Worm (Caenorhabditis elegans) whole organism, mixed stage, embryonic: ENCODE measurements around the gene scav-2.

ENCODE experiments used
- blmp-1 ChIP-seq: fragments of 150-350 bp; optimal IDR thresholded peaks from 2 replicates; lab custom pipeline; 2014; ENCODE audit warnings: missing biosample characterization, missing genetic modification characterization
- ceh-39 ChIP-seq: fragments of 150-350 bp; optimal IDR thresholded peaks from 2 replicates; lab custom pipeline; 2014; ENCODE audit warnings: missing biosample characterization, missing genetic modification characterization
- ceh-43 ChIP-seq: fragments of 200-800 bp; sonication (Bioruptor generic); optimal IDR thresholded peaks from 2 replicates; lab custom pipeline; 2018; ENCODE audit warnings: mild to moderate bottlenecking, missing genetic modification characterization, moderate library complexity, missing compliant biosample characterization
- ceh-83 ChIP-seq: fragments of 200-800 bp; sonication (Bioruptor generic); optimal IDR thresholded peaks from 2 replicates; lab custom pipeline; 2018; ENCODE audit warnings: mild to moderate bottlenecking, missing genetic modification characterization, missing compliant biosample characterization
- ces-1 ChIP-seq: fragments of 150-350 bp; optimal IDR thresholded peaks from 2 replicates; lab custom pipeline; 2014; ENCODE audit warnings: missing biosample characterization, missing genetic modification reagents, missing genetic modification characterization
- cnd-1 ChIP-seq: fragments of 200-800 bp; sonication (Bioruptor generic); optimal IDR thresholded peaks from 2 replicates; lab custom pipeline; 2018; ENCODE audit warnings: mild to moderate bottlenecking, missing genetic modification characterization, missing compliant biosample characterization
- drap-1 ChIP-seq: fragments of 200-800 bp; sonication (Bioruptor generic); optimal IDR thresholded peaks from 3 replicates; lab custom pipeline; 2018; ENCODE audit warnings: mild to moderate bottlenecking, missing genetic modification characterization, missing compliant biosample characterization
- elt-1 ChIP-seq: sonication (generic microtip); optimal IDR thresholded peaks from 2 replicates; lab custom pipeline; 2017; ENCODE audit warnings: missing genetic modification characterization, mild to moderate bottlenecking, missing compliant biosample characterization, antibody characterized with exemption, moderate library complexity, borderline replicate concordance; ENCODE audit not compliant: insufficient read depth
- elt-3 ChIP-seq: fragments of 150-350 bp; optimal IDR thresholded peaks from 2 replicates; lab custom pipeline; 2014; ENCODE audit warnings: missing biosample characterization, missing genetic modification characterization
- flh-1 ChIP-seq: fragments of 200-800 bp; sonication (Bioruptor generic); optimal IDR thresholded peaks from 2 replicates; lab custom pipeline; 2018; ENCODE audit warnings: mild to moderate bottlenecking, missing genetic modification characterization, moderate library complexity, missing compliant biosample characterization
- ham-2 ChIP-seq: fragments of 200-800 bp; sonication (Bioruptor generic); optimal IDR thresholded peaks from 2 replicates; lab custom pipeline; 2018; ENCODE audit warnings: mild to moderate bottlenecking, missing genetic modification characterization, missing compliant biosample characterization
- hlh-1 ChIP-seq: fragments of 150-350 bp; optimal IDR thresholded peaks from 2 replicates; lab custom pipeline; 2014; ENCODE audit warnings: missing biosample characterization, missing genetic modification reagents, missing genetic modification characterization
- lin-13 ChIP-seq: fragments of 150-350 bp; optimal IDR thresholded peaks from 2 replicates; lab custom pipeline; 2014; ENCODE audit warnings: missing biosample characterization, missing genetic modification characterization
- lin-32 ChIP-seq: fragments of 200-800 bp; sonication (Bioruptor generic); optimal IDR thresholded peaks from 2 replicates; lab custom pipeline; 2018; ENCODE audit warnings: mild to moderate bottlenecking, missing genetic modification characterization, missing compliant biosample characterization
- mab-5 ChIP-seq: fragments of 150-350 bp; optimal IDR thresholded peaks from 2 replicates; lab custom pipeline; 2014; ENCODE audit warnings: missing biosample characterization, missing genetic modification characterization
- mls-2 ChIP-seq: sonication (generic microtip); optimal IDR thresholded peaks from 2 replicates; lab custom pipeline; 2016; ENCODE audit warnings: mild to moderate bottlenecking, missing genetic modification characterization, moderate library complexity, missing compliant biosample characterization
- nhr-12 ChIP-seq: fragments of 150-350 bp; optimal IDR thresholded peaks from 2 replicates; lab custom pipeline; 2014; ENCODE audit warnings: missing biosample characterization, missing genetic modification characterization
- nhr-2 ChIP-seq: fragments of 150-350 bp; optimal IDR thresholded peaks from 2 replicates; lab custom pipeline; 2014; ENCODE audit warnings: missing biosample characterization, missing genetic modification characterization
- nhr-237 ChIP-seq: fragments of 150-350 bp; optimal IDR thresholded peaks from 2 replicates; lab custom pipeline; 2014; ENCODE audit warnings: missing biosample characterization, missing genetic modification characterization
- nhr-28 ChIP-seq: fragments of 150-350 bp; optimal IDR thresholded peaks from 2 replicates; lab custom pipeline; 2014; ENCODE audit warnings: missing biosample characterization, missing genetic modification characterization
- nhr-76 ChIP-seq: sonication (generic microtip); optimal IDR thresholded peaks from 2 replicates; lab custom pipeline; 2017; ENCODE audit warnings: missing biosample characterization, missing genetic modification characterization
- pha-4 ChIP-seq: fragments of 150-350 bp; optimal IDR thresholded peaks from 2 replicates; lab custom pipeline; 2018; ENCODE audit warnings: missing biosample characterization, missing genetic modification reagents, missing genetic modification characterization
- sem-2 ChIP-seq: fragments of 200-800 bp; sonication (Bioruptor generic); optimal IDR thresholded peaks from 2 replicates; lab custom pipeline; 2018; ENCODE audit warnings: mild to moderate bottlenecking, missing genetic modification characterization, missing compliant biosample characterization
- sptf-1 ChIP-seq: sonication (generic microtip); optimal IDR thresholded peaks from 2 replicates; lab custom pipeline; 2017; ENCODE audit warnings: mild to moderate bottlenecking, missing genetic modification characterization, moderate library complexity, missing compliant biosample characterization
- tbx-8 ChIP-seq: fragments of 200-800 bp; sonication (Bioruptor generic); optimal IDR thresholded peaks from 2 replicates; lab custom pipeline; 2018; ENCODE audit warnings: mild to moderate bottlenecking, missing genetic modification characterization, moderate library complexity, missing compliant biosample characterization
- unc-120 ChIP-seq: sonication (generic microtip); optimal IDR thresholded peaks from 2 replicates; lab custom pipeline; 2017; ENCODE audit warnings: missing genetic modification characterization, missing compliant biosample characterization; ENCODE audit not compliant: poor library complexity, severe bottlenecking
- unc-62 ChIP-seq: fragments of 150-350 bp; optimal IDR thresholded peaks from 2 replicates; lab custom pipeline; 2014; ENCODE audit warnings: missing biosample characterization, missing genetic modification reagents, missing genetic modification characterization
- zip-8 ChIP-seq: fragments of 150-350 bp; optimal IDR thresholded peaks from 2 replicates; lab custom pipeline; 2014; ENCODE audit warnings: missing biosample characterization, missing genetic modification characterization
- ztf-11 ChIP-seq: fragments of 150-350 bp; optimal IDR thresholded peaks from 2 replicates; lab custom pipeline; 2014; ENCODE audit warnings: missing biosample characterization, missing genetic modification characterization

The scav-2 gene

ce11 chrIII:13563000-13563522, 7.9 kb upstream of the scav-2 start, which contains the start of gene T05D4.2:
Gene T05D4.2 (minus strand): TSS chrIII:13563082.
- TF ChIP-seq mls-2 (no peak), pha-4 (tag; lab: Kevin White, UChicago) (no peak), nhr-237 (no peak), mab-5 (no peak)

ce11 chrIII:13561233-13561632, 6.1 kb upstream of the scav-2 start:
- no peak for TF ChIP-seq nhr-12 (tag; lab: Kevin White, UChicago)
- TF ChIP-seq ham-2: no peak
- TF ChIP-seq ceh-43 (GFP tag; lab: Kevin White, UChicago): no peak
- TF ChIP-seq blmp-1: no peak
- no peak for TF ChIP-seq elt-1 (tag; lab: Kevin White, UChicago)
- TF ChIP-seq sem-2: no peak
- no peak for TF ChIP-seq flh-1
- TF ChIP-seq ztf-11 (tag; lab: Kevin White, UChicago): no peak
- no peak for TF ChIP-seq elt-3 (tag; lab: Kevin White, UChicago)
- no peak for TF ChIP-seq lin-32 (GFP tag; lab: Kevin White, UChicago)
- no peak for TF ChIP-seq tbx-8 (GFP tag; lab: Kevin White, UChicago)
- no peak for TF ChIP-seq sptf-1
- no peak for TF ChIP-seq nhr-2
- TF ChIP-seq nhr-28 (tag; lab: Kevin White, UChicago): no peak
- no peak for TF ChIP-seq ceh-39 (tag; lab: Kevin White, UChicago)
- no peak for TF ChIP-seq hlh-1

- TF ChIP-seq ces-1 (GFP tag; lab: Kevin White, UChicago): no peak
- TF ChIP-seq unc-62 (GFP tag; lab: Kevin White, UChicago): no peak
- TF ChIP-seq ham-2: peak; percentile 67
- TF ChIP-seq blmp-1: peak; percentile 91
- TF ChIP-seq, all 35 proteins: peak for 2
These were observed 5.6 kb upstream of the scav-2 start for ce11 chrIII:13560715-13561114.

ce11 chrIII:13556039-13556438, 905 bp upstream of the scav-2 start:
- TF ChIP-seq nhr-76 (no peak), unc-120 (no peak), nhr-2 (no peak), ceh-39 (tag; lab: Kevin White, UChicago) (no peak), blmp-1 (no peak), unc-62 (GFP tag; lab: Kevin White, UChicago) (no peak)

- TF ChIP-seq hlh-1: peak; percentile 56
- no peak for TF ChIP-seq lin-13 (tag; lab: Kevin White, UChicago)
These were observed 5.2 kb downstream of the scav-2 start for ce11 chrIII:13549960-13550359.

ce11 chrIII:13548982-13549381, 6.2 kb downstream of the scav-2 start, which contains the start of gene mmad-1:
Gene mmad-1 (minus strand): TSS chrIII:13549005.
- no peak for TF ChIP-seq nhr-28 (tag; lab: Kevin White, UChicago)
- TF ChIP-seq drap-1 (GFP tag; lab: Kevin White, UChicago): no peak
- no peak for TF ChIP-seq hlh-1
- TF ChIP-seq unc-120: peak; percentile 8
- no peak for TF ChIP-seq blmp-1
- TF ChIP-seq cnd-1 (tag; lab: Kevin White, UChicago): no peak
- TF ChIP-seq nhr-76: no peak
- TF ChIP-seq zip-8: no peak
- TF ChIP-seq ceh-83 (GFP tag; lab: Kevin White, UChicago): no peak
- no peak for TF ChIP-seq sem-2
- no peak for TF ChIP-seq ztf-11 (tag; lab: Kevin White, UChicago)
- TF ChIP-seq elt-1 (tag; lab: Kevin White, UChicago): no peak
- no peak for TF ChIP-seq mab-5
- peak; percentile 29 for TF ChIP-seq ces-1 (GFP tag; lab: Kevin White, UChicago)
- no peak for TF ChIP-seq lin-32 (GFP tag; lab: Kevin White, UChicago)
- no peak for TF ChIP-seq elt-3 (tag; lab: Kevin White, UChicago)
- TF ChIP-seq unc-62 (GFP tag; lab: Kevin White, UChicago): peak; percentile 94
